Worm (Caenorhabditis elegans) whole organism, early embryonic: Measurements from ENCODE around the gene srw-51.

Source experiments
- B0310.2 ChIP-seq: sonication (generic microtip); optimal IDR thresholded peaks from 2 replicates; lab custom pipeline; 2016; ENCODE audit warnings: mild to moderate bottlenecking, missing genetic modification characterization, missing compliant biosample characterization
- F13C5.2 ChIP-seq: sonication (generic microtip); optimal IDR thresholded peaks from 2 replicates; lab custom pipeline; 2017; ENCODE audit warnings: mild to moderate bottlenecking, missing genetic modification characterization, inconsistent platforms, missing compliant biosample characterization
- aly-1 ChIP-seq: sonication (generic microtip); optimal IDR thresholded peaks from 2 replicates; lab custom pipeline; 2016; ENCODE audit warnings: missing genetic modification characterization, missing compliant biosample characterization
- ama-1 ChIP-seq: fragments of 150-350 bp; optimal IDR thresholded peaks from 2 replicates; lab custom pipeline; 2014
- ceh-13 ChIP-seq: fragments of 200-800 bp; sonication (Bioruptor generic); optimal IDR thresholded peaks from 2 replicates; lab custom pipeline; 2018; ENCODE audit warnings: mild to moderate bottlenecking, missing genetic modification characterization, missing compliant biosample characterization
- ceh-36 ChIP-seq: sonication (generic microtip); optimal IDR thresholded peaks from 2 replicates; lab custom pipeline; 2016; ENCODE audit warnings: missing genetic modification characterization, inconsistent platforms, missing compliant biosample characterization
- ets-7 ChIP-seq: sonication (generic microtip); optimal IDR thresholded peaks from 2 replicates; lab custom pipeline; 2016; ENCODE audit warnings: missing genotype, missing genetic modification characterization, missing compliant biosample characterization
- flt-1 ChIP-seq: fragments of 200-800 bp; sonication (Bioruptor generic); IDR thresholded peaks from 2 replicates; pipeline ENCODE4 v1.3.6; 2022; ENCODE audit warnings: missing genetic modification characterization, missing compliant biosample characterization
- hmbx-1 ChIP-seq: sonication (generic microtip); optimal IDR thresholded peaks from 2 replicates; lab custom pipeline; 2016; ENCODE audit warnings: mild to moderate bottlenecking, missing genetic modification characterization, missing compliant biosample characterization
- hmg-4 ChIP-seq: fragments of 200-800 bp; sonication (Bioruptor generic); optimal IDR thresholded peaks from 2 replicates; lab custom pipeline; 2018; ENCODE audit warnings: mild to moderate bottlenecking, missing genetic modification characterization, missing compliant biosample characterization
- hnd-1 ChIP-seq: sonication (generic microtip); optimal IDR thresholded peaks from 2 replicates; lab custom pipeline; 2016; ENCODE audit warnings: missing genetic modification characterization, missing compliant biosample characterization
- pes-1 ChIP-seq: fragments of 200-800 bp; sonication (Bioruptor generic); IDR thresholded peaks from 2 replicates; pipeline ENCODE4 v1.3.6; 2022; ENCODE audit warnings: missing genetic modification reagents, missing genetic modification characterization, missing compliant biosample characterization
- scrt-1 ChIP-seq: fragments of 200-800 bp; sonication (Bioruptor generic); IDR thresholded peaks from 2 replicates; pipeline ENCODE4 v1.3.6; 2022; ENCODE audit warnings: missing genetic modification characterization, missing compliant biosample characterization
- sea-1 ChIP-seq: fragments of 200-800 bp; sonication (Bioruptor generic); conservative IDR thresholded peaks from 2 replicates; pipeline ENCODE4 v1.3.6; 2022; ENCODE audit warnings: missing genetic modification characterization, missing compliant biosample characterization
- tbx-11 ChIP-seq: fragments of 200-800 bp; sonication (Bioruptor generic); IDR thresholded peaks from 2 replicates; pipeline ENCODE4 v1.3.6; 2022; ENCODE audit warnings: missing genetic modification characterization, missing compliant biosample characterization
- tbx-37 ChIP-seq: fragments of 200-800 bp; sonication (Bioruptor generic); conservative IDR thresholded peaks from 2 replicates; pipeline ENCODE4 v1.3.6; 2022; ENCODE audit warnings: missing genetic modification reagents, missing genetic modification characterization, missing compliant biosample characterization
- tra-4 ChIP-seq: sonication (generic microtip); optimal IDR thresholded peaks from 2 replicates; lab custom pipeline; 2017; ENCODE audit warnings: missing genetic modification characterization, missing compliant biosample characterization

srw-51 gene

ce11 chrV:17170822-17171221 lies at the start of gene srw-51:
Gene srw-51 (minus strand): TSS chrV:17170922.
- TF ChIP-seq scrt-1 (GFP tag; lab: Robert Waterston, UW): no peak
- no peak for TF ChIP-seq hnd-1 (tag; lab: Kevin White, UChicago)
- TF ChIP-seq tra-4 (tag; lab: Kevin White, UChicago): no peak
- TF ChIP-seq tbx-11: no peak
- no peak for TF ChIP-seq ceh-13 (GFP tag; lab: Kevin White, UChicago)

DNA sequence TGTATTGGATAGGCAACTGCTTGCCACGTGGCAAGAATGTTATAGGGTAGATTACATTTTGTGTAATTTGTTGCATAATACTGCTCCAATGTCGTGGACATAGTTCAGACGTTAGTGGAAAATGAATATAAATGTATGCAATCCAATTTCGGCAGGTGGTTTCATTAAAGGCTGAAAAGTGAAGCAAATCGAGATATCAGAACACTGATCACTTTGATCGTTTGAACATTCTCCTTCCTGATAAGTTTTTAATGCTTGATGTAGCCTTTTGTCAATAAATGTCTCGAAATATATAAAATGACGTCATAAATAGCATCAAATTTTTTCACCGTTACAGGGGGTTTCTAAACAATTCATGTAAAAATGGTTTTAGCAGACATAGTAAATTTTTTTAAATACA lies 49.6 kb upstream of the srw-51 start, which contains the start of gene srh-109:
Gene srh-109 (minus strand): TSS at position 101 of the 400 bp plus-strand sequence.
- no peak for TF ChIP-seq scrt-1 (GFP tag; lab: Robert Waterston, UW)
- no peak for TF ChIP-seq ets-7
- no peak for TF ChIP-seq tbx-11
- no peak for TF ChIP-seq flt-1 (GFP tag; lab: Robert Waterston, UW)
- no peak for TF ChIP-seq ceh-13 (GFP tag; lab: Kevin White, UChicago)
- no peak for TF ChIP-seq pes-1 (GFP tag; lab: Robert Waterston, UW)
- no peak for TF ChIP-seq ama-1 (lab: Kevin White, UChicago)
- TF ChIP-seq sea-1 (GFP tag; lab: Robert Waterston, UW): no peak
- TF ChIP-seq tra-4 (tag; lab: Kevin White, UChicago): no peak
- no peak for TF ChIP-seq F13C5.2 (tag; lab: Kevin White, UChicago)
- TF ChIP-seq hmbx-1 (tag; lab: Kevin White, UChicago): no peak
- TF ChIP-seq hnd-1 (tag; lab: Kevin White, UChicago): no peak
- TF ChIP-seq aly-1 (tag; lab: Kevin White, UChicago): no peak

ce11 chrV:17217690-17218089 lies 47.0 kb upstream of the srw-51 start, which contains the start of gene srbc-62:
Gene srbc-62 (plus strand): TSS chrV:17217990.
- no peak for TF ChIP-seq ceh-36 (tag; lab: Kevin White, UChicago)

DNA sequence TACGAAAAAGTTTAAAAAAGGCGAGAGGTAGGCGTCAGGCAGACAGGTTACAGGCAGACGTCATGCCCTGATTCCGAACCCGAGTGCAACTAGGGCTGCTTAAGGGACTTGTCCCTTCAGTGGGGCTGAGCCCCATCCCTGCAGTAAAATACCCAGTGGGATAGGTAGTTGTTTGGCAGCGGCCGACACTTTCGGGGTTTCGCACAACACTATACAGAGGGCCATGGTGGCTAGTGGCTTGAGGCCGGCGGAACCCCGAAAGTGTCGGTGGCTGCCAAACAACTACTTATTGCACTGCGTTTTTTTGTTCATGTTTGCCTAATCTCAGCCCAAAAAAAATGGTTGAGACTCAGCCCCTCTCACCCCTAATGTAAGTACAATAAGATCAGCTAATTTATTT lies 44.9 kb upstream of the srw-51 start:
- TF ChIP-seq ets-7 (no peak), sea-1 (GFP tag; lab: Robert Waterston, UW) (no peak), F13C5.2 (tag; lab: Kevin White, UChicago) (no peak), B0310.2 (tag; lab: Kevin White, UChicago) (no peak), tbx-37 (GFP tag; lab: Robert Waterston, UW) (no peak), ceh-13 (GFP tag; lab: Kevin White, UChicago) (no peak)

- TF ChIP-seq tra-4 (tag; lab: Kevin White, UChicago): no peak
- no peak for TF ChIP-seq ets-7
- TF ChIP-seq aly-1 (tag; lab: Kevin White, UChicago): no peak
- TF ChIP-seq tbx-11: no peak
- TF ChIP-seq hmg-4 (GFP tag; lab: Kevin White, UChicago): no peak
Measured at ce11 chrV:17212743-17213142, 42.0 kb upstream of the srw-51 start, which contains the start of gene srh-113. Gene srh-113 (plus strand): TSS chrV:17213043.

DNA sequence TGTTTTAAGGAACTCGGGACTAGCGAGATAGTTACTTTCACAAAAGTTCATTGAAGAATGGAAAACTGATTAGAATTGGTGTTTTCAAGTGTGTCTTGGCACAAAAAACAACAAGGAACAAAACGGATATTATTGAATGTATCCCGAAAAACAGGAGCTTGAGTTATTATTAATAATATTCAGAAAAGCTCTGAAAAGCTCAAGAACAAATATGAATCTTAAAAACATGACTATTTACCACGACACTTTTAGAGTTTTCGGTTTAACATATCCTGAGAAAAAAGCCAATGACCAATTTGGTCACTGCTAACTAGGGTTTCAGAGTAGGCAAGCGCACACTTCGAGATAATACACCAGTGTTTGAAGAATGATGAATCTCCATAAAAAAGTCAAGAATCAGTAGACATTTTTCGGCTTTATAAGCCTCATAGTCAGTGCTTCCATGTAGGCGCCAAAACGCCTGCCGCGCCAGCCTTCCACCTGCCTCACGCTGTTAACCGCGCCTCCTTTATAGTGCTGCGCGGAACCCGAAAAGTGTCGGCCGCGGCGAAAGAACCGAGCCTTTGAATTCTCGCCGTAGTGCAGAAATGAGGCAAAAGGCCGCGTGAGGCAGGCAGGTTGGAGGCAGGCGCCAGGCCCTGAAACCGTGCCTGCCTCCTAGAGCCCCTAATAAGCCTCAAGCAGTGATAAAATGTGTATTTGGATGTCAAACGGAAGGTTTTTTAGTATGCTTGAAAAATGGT lies 41.4 kb upstream of the srw-51 start, which contains the start of gene srh-236:
Gene srh-236 (minus strand): TSS at position 51 of the 743 bp plus-strand sequence.
- TF ChIP-seq F13C5.2 (tag; lab: Kevin White, UChicago) (no peak), aly-1 (tag; lab: Kevin White, UChicago) (no peak), ceh-13 (GFP tag; lab: Kevin White, UChicago) (no peak), tra-4 (tag; lab: Kevin White, UChicago) (no peak), ceh-36 (tag; lab: Kevin White, UChicago) (no peak), hmg-4 (GFP tag; lab: Kevin White, UChicago) (no peak), tbx-37 (GFP tag; lab: Robert Waterston, UW) (no peak), pes-1 (GFP tag; lab: Robert Waterston, UW) (no peak), scrt-1 (GFP tag; lab: Robert Waterston, UW) (no peak), hmbx-1 (tag; lab: Kevin White, UChicago) (no peak), B0310.2 (tag; lab: Kevin White, UChicago) (no peak), tbx-11 (no peak), flt-1 (GFP tag; lab: Robert Waterston, UW) (no peak), sea-1 (GFP tag; lab: Robert Waterston, UW) (no peak), ama-1 (lab: Kevin White, UChicago) (no peak)

DNA sequence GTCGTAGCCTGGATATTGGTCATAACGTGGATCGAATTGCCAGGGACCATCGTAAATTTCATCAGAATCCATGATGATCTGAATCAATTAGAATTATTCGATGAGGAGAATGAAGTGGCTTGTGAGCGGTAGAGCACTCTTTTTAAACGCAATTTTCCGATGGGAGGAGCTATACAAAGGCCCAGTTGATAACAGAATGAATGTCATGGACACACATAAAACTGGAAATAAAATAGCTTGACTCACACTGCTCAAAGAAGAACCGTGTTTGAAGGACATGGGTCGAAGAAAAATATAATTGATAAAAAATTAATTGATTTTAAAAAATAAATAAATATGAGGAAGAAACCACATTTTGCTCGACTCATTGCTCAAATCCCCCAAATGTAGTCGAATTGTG lies 37.3 kb upstream of the srw-51 start, which contains the start of gene Y68A4A.13:
Gene Y68A4A.13 (minus strand): TSS at position 101 of the 400 bp plus-strand sequence.
- no peak for TF ChIP-seq scrt-1 (GFP tag; lab: Robert Waterston, UW)
- no peak for TF ChIP-seq ceh-13 (GFP tag; lab: Kevin White, UChicago)
- TF ChIP-seq F13C5.2 (tag; lab: Kevin White, UChicago): no peak
- TF ChIP-seq ets-7: no peak
- no peak for TF ChIP-seq sea-1 (GFP tag; lab: Robert Waterston, UW)
- no peak for TF ChIP-seq ceh-36 (tag; lab: Kevin White, UChicago)
- TF ChIP-seq flt-1 (GFP tag; lab: Robert Waterston, UW): no peak
- TF ChIP-seq pes-1 (GFP tag; lab: Robert Waterston, UW): no peak
- TF ChIP-seq aly-1 (tag; lab: Kevin White, UChicago): no peak
- TF ChIP-seq tbx-37 (GFP tag; lab: Robert Waterston, UW): no peak
- no peak for TF ChIP-seq tra-4 (tag; lab: Kevin White, UChicago)

ce11 chrV:17206469-17206868 lies 35.7 kb upstream of the srw-51 start:
- no peak for TF ChIP-seq ets-7
- no peak for TF ChIP-seq hmg-4 (GFP tag; lab: Kevin White, UChicago)
- no peak for TF ChIP-seq B0310.2 (tag; lab: Kevin White, UChicago)
- TF ChIP-seq sea-1 (GFP tag; lab: Robert Waterston, UW): no peak
